Fruit fly (Drosophila melanogaster) whole organism, adult: Measurements from ENCODE around the gene CG12499.

Source experiments
- Crg-1 ChIP-seq: fragments of 200-800 bp; sonication (Bioruptor generic); optimal IDR thresholded peaks from 2 replicates; lab custom pipeline; 2016; ENCODE audit warnings: missing biosample characterization, missing genetic modification characterization
- toe ChIP-seq: fragments of 200-800 bp; sonication (Bioruptor generic); optimal IDR thresholded peaks from 2 replicates; lab custom pipeline; 2016; ENCODE audit warnings: missing biosample characterization, missing genetic modification characterization

DNA sequence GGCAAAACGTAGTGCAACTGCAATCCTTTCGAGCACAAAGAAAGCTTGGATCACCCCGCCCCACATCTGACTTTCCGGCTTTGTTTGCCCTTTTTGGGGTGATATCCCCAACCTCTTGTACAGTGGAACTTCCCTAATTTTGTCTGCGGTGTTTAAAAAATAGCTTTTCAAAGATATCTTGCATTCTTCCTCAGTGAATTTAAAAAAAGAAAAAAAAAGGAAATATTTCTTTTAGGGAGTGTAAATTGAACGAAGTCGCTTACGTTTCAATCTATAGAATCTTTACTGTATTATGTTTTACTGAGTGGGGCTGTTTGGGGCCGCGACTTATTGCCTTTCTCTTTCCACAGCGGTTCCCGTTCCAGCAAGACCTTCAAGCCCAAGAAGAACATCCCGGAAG lies 24.8 kb downstream of the CG12499 start:
- TF ChIP-seq Crg-1 (GFP tag; lab: Kevin White, UChicago) (no peak), toe (GFP tag; lab: Kevin White, UChicago) (no peak)
